Fruit fly (Drosophila melanogaster) whole organism, wandering third instar larva: Measurements from ENCODE around the gene slo.

Experiments used
- CrebA ChIP-seq: fragments of 200-800 bp; sonication (Bioruptor generic); optimal IDR thresholded peaks from 2 replicates; lab custom pipeline; 2016; ENCODE audit warnings: missing biosample characterization, mild to moderate bottlenecking, missing genetic modification characterization, borderline replicate concordance
- Dfd ChIP-seq: fragments of >200 bp; optimal IDR thresholded peaks from 2 replicates; lab custom pipeline; 2017; ENCODE audit warnings: missing biosample characterization, missing genetic modification characterization
- Jra ChIP-seq: sonication (Bioruptor generic); optimal IDR thresholded peaks from 2 replicates; lab custom pipeline; 2016; ENCODE audit warnings: missing biosample characterization, missing genetic modification characterization
- br ChIP-seq: fragments of 200-800 bp; sonication (Bioruptor generic); optimal IDR thresholded peaks from 2 replicates; lab custom pipeline; 2016; ENCODE audit warnings: missing biosample characterization, missing genetic modification characterization
- brk ChIP-seq: fragments of 200-800 bp; sonication (Bioruptor generic); optimal IDR thresholded peaks from 2 replicates; lab custom pipeline; 2016; ENCODE audit warnings: missing biosample characterization, mild to moderate bottlenecking, missing genetic modification characterization
- dl ChIP-seq, 2 experiments: fragments of 175-275, 200-275 bp in 1 of 2; fragments of 200-275 bp in 1 of 2; sonication (Bioruptor generic); optimal IDR thresholded peaks; lab custom pipeline; 2018; ENCODE audit warnings: mild to moderate bottlenecking in 2 of 2, missing biosample characterization in 2 of 2, missing genetic modification characterization in 2 of 2, moderate library complexity in 2 of 2; ENCODE audit not compliant: partially characterized antibody in 2 of 2, insufficient read depth in 1 of 2
- foxo ChIP-seq, 2 experiments: fragments of 200-800 bp; sonication (Bioruptor generic); optimal IDR thresholded peaks; 2 replicates in 1 of 2; 3 replicates in 1 of 2; lab custom pipeline; 2016 to 2017; ENCODE audit warnings: missing biosample characterization in 2 of 2, missing genetic modification characterization in 2 of 2
- h ChIP-seq: fragments of 200-800 bp; sonication (Bioruptor generic); optimal IDR thresholded peaks from 3 replicates; lab custom pipeline; 2016; ENCODE audit warnings: missing biosample characterization, mild to moderate bottlenecking, missing genetic modification characterization
- jim ChIP-seq: fragments of 175-275, 200-325 bp; sonication (Bioruptor generic); optimal IDR thresholded peaks from 2 replicates; lab custom pipeline; 2016; ENCODE audit warnings: missing biosample characterization, mild to moderate bottlenecking, missing genetic modification characterization
- lola ChIP-seq: fragments of >200 bp; optimal IDR thresholded peaks from 2 replicates; lab custom pipeline; 2017; ENCODE audit warnings: missing biosample characterization, missing genetic modification characterization
- psq ChIP-seq: fragments of 200-800 bp; sonication (Bioruptor generic); optimal IDR thresholded peaks from 3 replicates; lab custom pipeline; 2017; ENCODE audit warnings: missing biosample characterization, mild to moderate bottlenecking, missing genetic modification characterization, moderate library complexity
- rgr ChIP-seq: fragments of 200-800 bp; sonication (Bioruptor generic); optimal IDR thresholded peaks from 3 replicates; lab custom pipeline; 2016; ENCODE audit warnings: missing biosample characterization, mild to moderate bottlenecking, missing genetic modification characterization
- usp ChIP-seq: fragments of >200 bp; optimal IDR thresholded peaks from 2 replicates; lab custom pipeline; 2017; ENCODE audit warnings: missing biosample characterization, missing genetic modification characterization
- woc ChIP-seq: sonication (Bioruptor generic); optimal IDR thresholded peaks from 2 replicates; lab custom pipeline; 2016; ENCODE audit warnings: missing biosample characterization, mild to moderate bottlenecking, missing genetic modification characterization

DNA sequence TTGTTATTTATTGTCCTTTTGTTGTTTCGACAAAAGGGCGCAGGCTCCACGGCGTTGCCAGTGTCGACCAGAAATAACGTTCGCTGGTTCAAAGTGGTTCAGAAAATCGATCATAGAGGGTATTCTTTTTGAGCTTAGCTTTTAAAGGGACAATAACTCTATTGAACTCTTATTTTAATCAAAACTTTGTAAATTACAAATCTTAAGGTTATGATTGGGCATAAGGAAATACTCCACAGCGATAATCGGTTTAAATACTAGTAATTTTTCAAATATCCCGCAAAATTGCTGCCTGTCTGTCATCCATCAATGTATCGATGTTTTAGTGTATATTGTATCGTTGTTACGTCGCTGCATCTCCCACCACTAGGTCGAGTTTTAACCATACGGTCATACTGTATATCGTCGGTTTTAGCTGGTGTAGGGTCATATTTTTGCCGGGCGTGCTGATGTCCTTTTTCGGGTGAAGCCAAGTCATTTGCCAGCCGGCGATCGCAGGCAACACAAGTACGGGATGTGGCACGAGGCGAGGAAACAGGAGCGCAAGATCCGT, 7.4 kb upstream of the slo start, which contains the start of the genes CG31125 and CG6695:
- TF ChIP-seq h (no peak), foxo (GFP tag; optimal IDR thresholded peaks at IDR 0.05; lab: Kevin White, UChicago) (no peak), rgr (no peak), woc (no peak), Dfd (no peak), lola (GFP tag; lab: Kevin White, UChicago) (no peak), jim (GFP tag; lab: Kevin White, UChicago) (no peak), CrebA (GFP tag; lab: Kevin White, UChicago) (no peak), psq (GFP tag; lab: Kevin White, UChicago) (peak; percentile 47), dl (GFP tag; optimal IDR thresholded peaks at IDR 0.05; lab: Kevin White, UChicago; ENCODE audit: insufficient read depth in 1 of 2, partially characterized antibody in 2 of 2) (no peak), Jra (GFP tag; lab: Kevin White, UChicago) (no peak), br (GFP tag; lab: Kevin White, UChicago) (no peak), brk (GFP tag; lab: Kevin White, UChicago) (no peak), usp (GFP tag; lab: Kevin White, UChicago) (no peak)
